Worm (Caenorhabditis elegans): ENCODE data around the gene F08F8.7.
"Not testable (repeated sequence)": the region's sequence is repeated elsewhere in the genome, so short reads cannot be mapped to it uniquely, and the experiment has no call there.

DNA sequence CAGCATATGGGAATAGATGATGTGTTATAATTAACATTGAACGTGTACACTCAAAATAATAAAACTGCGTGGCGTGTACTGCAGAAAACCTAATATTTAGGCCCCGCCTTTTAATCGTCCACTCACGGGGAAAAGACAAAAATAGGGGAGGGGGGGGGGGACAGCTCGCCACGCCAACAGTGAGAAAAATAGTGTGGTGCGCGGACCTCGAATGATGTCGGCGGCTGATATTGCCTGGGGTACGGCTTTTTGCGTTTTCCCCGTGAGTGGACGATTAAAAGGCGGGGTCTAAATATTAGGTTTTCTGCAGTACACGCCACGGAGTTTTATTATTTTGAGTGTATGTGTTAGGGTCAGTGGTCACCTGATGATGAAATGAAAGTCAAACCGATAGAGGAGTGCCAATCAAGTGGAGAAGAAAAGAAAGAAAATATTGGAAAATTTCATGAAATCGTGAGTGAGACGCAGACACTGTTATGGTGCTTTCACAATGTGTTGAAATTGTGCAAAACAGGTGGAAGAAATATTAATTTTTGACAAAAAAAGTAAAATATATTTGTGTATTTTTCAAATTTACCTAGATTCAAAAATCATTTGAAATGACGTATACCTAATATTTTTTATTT is 12.9 kb downstream of the F08F8.7 start:
- TF ChIP-seq nhr-237, nhr-102, mdl-1 (tag; optimal IDR thresholded peaks at IDR 0.05): not testable (repeated sequence)
